Worm (Caenorhabditis elegans) whole organism, L3 larva: ENCODE measurements around the gene K08H2.5.

Experiments
- R02D3.7 ChIP-seq: fragments of 150-350 bp; optimal IDR thresholded peaks from 2 replicates; lab custom pipeline; 2014; ENCODE audit warnings: missing biosample characterization, missing genetic modification characterization
- ama-1 ChIP-seq: fragments of 150-350 bp; optimal IDR thresholded peaks from 2 replicates; lab custom pipeline; 2018
- ceh-82 ChIP-seq: fragments of 150-350 bp; optimal IDR thresholded peaks from 2 replicates; lab custom pipeline; 2014; ENCODE audit warnings: missing biosample characterization, missing genetic modification characterization
- elt-1 ChIP-seq: fragments of 150-350 bp; optimal IDR thresholded peaks from 2 replicates; lab custom pipeline; 2014; ENCODE audit warnings: missing biosample characterization, missing genetic modification characterization
- elt-3 ChIP-seq, 3 experiments: fragments of 150-350 bp in 1 of 3; sonication (generic microtip) in 2 of 3; optimal IDR thresholded peaks; 2 replicates in 2 of 3; 4 replicates in 1 of 3; lab custom pipeline; 2014 to 2017; ENCODE audit warnings: missing biosample characterization in 3 of 3, missing genetic modification characterization in 3 of 3
- lin-15B ChIP-seq: fragments of 150-350 bp; optimal IDR thresholded peaks from 2 replicates; lab custom pipeline; 2014; ENCODE audit warnings: missing biosample characterization, missing genetic modification characterization
- mdl-1 ChIP-seq: fragments of 150-350 bp; optimal IDR thresholded peaks from 2 replicates; lab custom pipeline; 2014; ENCODE audit warnings: missing biosample characterization, missing genetic modification characterization
- nfya-1 ChIP-seq: sonication (generic microtip); optimal IDR thresholded peaks from 2 replicates; lab custom pipeline; 2017; ENCODE audit warnings: missing genetic modification characterization, mild to moderate bottlenecking, missing compliant biosample characterization, antibody characterized with exemption, moderate library complexity; ENCODE audit not compliant: insufficient read depth
- nhr-12 ChIP-seq: fragments of 150-350 bp; optimal IDR thresholded peaks from 2 replicates; lab custom pipeline; 2014; ENCODE audit warnings: missing biosample characterization, missing genetic modification characterization
- nhr-43 ChIP-seq: sonication (generic microtip); optimal IDR thresholded peaks from 2 replicates; lab custom pipeline; 2016; ENCODE audit warnings: mild to moderate bottlenecking, missing genetic modification characterization, missing compliant biosample characterization; ENCODE audit not compliant: poor library complexity, severe bottlenecking
- nhr-76 ChIP-seq: fragments of 150-350 bp; sonication (generic microtip); optimal IDR thresholded peaks from 5 replicates; lab custom pipeline; 2014; ENCODE audit warnings: missing biosample characterization, missing genetic modification characterization
- pha-4 ChIP-seq: fragments of 150-350 bp; optimal IDR thresholded peaks from 2 replicates; lab custom pipeline; 2014; ENCODE audit warnings: missing biosample characterization, missing genetic modification reagents, missing genetic modification characterization

DNA sequence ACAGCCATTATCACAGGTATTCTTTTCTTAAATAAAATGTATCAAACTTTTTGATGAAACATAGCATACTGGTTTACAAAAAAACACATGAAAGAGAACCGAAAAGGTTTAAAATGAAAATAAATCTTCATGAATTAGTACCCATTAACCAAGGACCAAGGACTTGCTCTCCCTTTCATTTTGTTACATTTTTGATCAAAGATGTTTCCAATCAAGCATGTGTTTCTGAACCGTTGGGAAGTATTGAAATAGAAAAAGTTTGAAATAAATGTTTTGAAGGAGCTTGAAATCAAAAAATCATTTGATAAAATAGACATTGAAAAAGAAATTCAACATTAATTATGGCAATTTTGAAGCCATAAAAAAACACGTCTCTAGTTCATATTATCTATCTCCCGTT lies 29.6 kb downstream of the K08H2.5 start:
- no peak for TF ChIP-seq pha-4 (tag; lab: Kevin White, UChicago)
- no peak for TF ChIP-seq elt-1
- TF ChIP-seq nhr-76: no peak
- TF ChIP-seq ama-1 (lab: Kevin White, UChicago): no peak
- TF ChIP-seq nhr-12 (tag; lab: Kevin White, UChicago): no peak
- TF ChIP-seq ceh-82 (tag; lab: Kevin White, UChicago): no peak
- no peak for TF ChIP-seq R02D3.7 (tag; lab: Kevin White, UChicago)
- no peak for TF ChIP-seq mdl-1 (tag; lab: Kevin White, UChicago)
- TF ChIP-seq lin-15B: no peak
- no peak for TF ChIP-seq nfya-1 (tag; lab: Kevin White, UChicago)
- no peak for TF ChIP-seq elt-3 (tag; optimal IDR thresholded peaks at IDR 0.05; lab: Kevin White, UChicago)
- no peak for TF ChIP-seq nhr-43 (tag; lab: Kevin White, UChicago)
